Worm (Caenorhabditis elegans): ENCODE results near the gene F07E5.5.
A peak's percentile ranks its signal among the peaks of the same experiment; 100 is the strongest.

The F07E5.5 gene

DNA sequence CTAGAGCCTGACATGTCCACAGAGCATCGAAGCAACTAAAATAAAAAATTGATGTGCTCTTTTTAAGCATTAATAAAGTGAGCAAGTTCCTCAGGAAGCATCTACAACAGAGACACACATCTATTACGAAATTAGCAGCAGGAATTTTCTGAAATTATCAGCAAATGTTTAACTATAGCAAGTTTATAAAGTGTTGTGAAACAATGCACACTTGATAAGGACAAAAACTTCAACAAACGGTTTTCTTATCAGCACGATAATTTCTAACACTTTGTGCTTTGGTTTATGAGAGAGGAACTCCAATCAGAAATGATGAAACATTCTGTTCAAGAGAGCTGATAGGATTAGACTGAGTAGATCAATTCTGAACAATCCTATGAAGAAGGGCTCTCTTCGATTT, 31.7 kb upstream of the F07E5.5 start, which contains the start of gene trpl-5:
Gene trpl-5, minus strand, starts transcription at position 32 of the 400 bp plus-strand sequence.
- peak; percentile 94 for TF ChIP-seq fos-1 (tag; optimal IDR thresholded peaks at IDR 0.05)
- TF ChIP-seq gmeb-1 (tag; optimal IDR thresholded peaks at IDR 0.05), result peak; percentile 22
- TF ChIP-seq R02D3.7 (tag; optimal IDR thresholded peaks at IDR 0.05), result no peak

DNA sequence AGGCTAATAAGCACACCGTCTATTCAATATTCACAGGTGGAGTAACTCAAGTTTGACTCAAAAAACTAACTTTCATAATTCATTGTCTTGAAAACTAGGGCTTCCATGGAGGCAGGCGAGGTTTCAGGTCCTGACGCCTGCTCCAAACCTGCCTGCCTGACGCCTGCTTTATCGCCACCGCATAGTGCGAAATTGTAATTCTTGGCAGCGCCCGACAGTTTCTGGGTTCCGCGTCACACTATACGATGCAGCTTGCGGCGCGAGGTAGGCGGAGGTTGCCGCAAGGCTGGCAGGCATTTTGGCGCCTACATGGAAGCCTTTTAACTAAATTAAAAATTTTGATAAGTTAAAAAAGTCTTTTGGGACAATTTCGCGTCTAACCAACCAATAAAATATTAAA, 28.3 kb upstream of the F07E5.5 start:
- TF ChIP-seq fos-1 (tag; optimal IDR thresholded peaks at IDR 0.05) (no peak), mab-5 (tag; optimal IDR thresholded peaks at IDR 0.05) (no peak), aly-2 (tag; optimal IDR thresholded peaks at IDR 0.05) (no peak), nhr-129 (tag; optimal IDR thresholded peaks at IDR 0.05) (no peak), elt-3 (tag; optimal IDR thresholded peaks at IDR 0.05) (no peak), nhr-11 (tag; optimal IDR thresholded peaks at IDR 0.05) (no peak), alr-1 (tag; optimal IDR thresholded peaks at IDR 0.05) (no peak), egl-27 (tag; optimal IDR thresholded peaks at IDR 0.05) (no peak), ztf-4 (tag; optimal IDR thresholded peaks at IDR 0.05) (no peak), R02D3.7 (tag; optimal IDR thresholded peaks at IDR 0.05) (no peak), sem-4 (tag; optimal IDR thresholded peaks at IDR 0.05) (no peak)

DNA sequence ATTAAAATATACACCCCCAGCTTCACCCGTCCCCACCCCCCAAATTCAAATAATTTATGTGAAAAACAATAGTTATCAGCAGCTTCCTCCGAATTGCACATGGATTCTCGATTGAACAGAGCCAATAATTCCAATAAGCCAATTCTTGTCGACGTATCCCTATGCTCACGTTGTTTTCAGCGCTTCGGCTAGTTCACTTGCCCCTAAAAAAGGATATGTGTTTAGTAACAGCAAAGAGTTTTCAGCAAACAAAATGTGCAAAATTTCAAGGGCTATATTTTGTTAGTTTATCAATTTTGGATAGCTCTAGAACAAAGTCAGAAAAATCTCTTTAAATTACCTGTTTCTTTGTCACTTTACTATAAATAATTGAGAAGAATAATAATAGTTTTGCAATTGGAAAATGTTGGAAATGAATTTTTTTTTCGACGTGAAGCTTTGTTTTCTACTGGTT, 24.9 kb upstream of the F07E5.5 start, which contains the start of the genes T16A1.5 and fbxc-49:
Gene T16A1.5, minus strand, starts transcription at position 101 of the 454 bp plus-strand sequence.
Gene fbxc-49, plus strand, starts transcription at position 404 of the 454 bp plus-strand sequence.
- TF ChIP-seq ztf-1 (GFP tag; conservative IDR thresholded peaks at IDR 0.05), result no peak
- no peak for TF ChIP-seq peb-1 (tag; optimal IDR thresholded peaks at IDR 0.05)
- TF ChIP-seq nhr-21 (tag; optimal IDR thresholded peaks at IDR 0.05), result no peak
- TF ChIP-seq nhr-237 (tag; optimal IDR thresholded peaks at IDR 0.05), result no peak
- no peak for TF ChIP-seq mab-5 (tag; optimal IDR thresholded peaks at IDR 0.05)
- TF ChIP-seq nhr-25 (tag; optimal IDR thresholded peaks at IDR 0.05), result no peak
- no peak for TF ChIP-seq nhr-10 (tag; optimal IDR thresholded peaks at IDR 0.05)
- TF ChIP-seq nhr-6 (tag; optimal IDR thresholded peaks at IDR 0.05), result no peak
- no peak for TF ChIP-seq F13H6.1 (tag; optimal IDR thresholded peaks at IDR 0.05)
- no peak for TF ChIP-seq C34F6.9 (tag; optimal IDR thresholded peaks at IDR 0.05)
- no peak for TF ChIP-seq ztf-4 (tag; optimal IDR thresholded peaks at IDR 0.05)
- no peak for TF ChIP-seq dmd-4 (tag; optimal IDR thresholded peaks at IDR 0.05)
- no peak for TF ChIP-seq elt-1 (tag; optimal IDR thresholded peaks at IDR 0.05)
- no peak for TF ChIP-seq Y55F3AM.14 (GFP tag; optimal IDR thresholded peaks at IDR 0.05)

DNA sequence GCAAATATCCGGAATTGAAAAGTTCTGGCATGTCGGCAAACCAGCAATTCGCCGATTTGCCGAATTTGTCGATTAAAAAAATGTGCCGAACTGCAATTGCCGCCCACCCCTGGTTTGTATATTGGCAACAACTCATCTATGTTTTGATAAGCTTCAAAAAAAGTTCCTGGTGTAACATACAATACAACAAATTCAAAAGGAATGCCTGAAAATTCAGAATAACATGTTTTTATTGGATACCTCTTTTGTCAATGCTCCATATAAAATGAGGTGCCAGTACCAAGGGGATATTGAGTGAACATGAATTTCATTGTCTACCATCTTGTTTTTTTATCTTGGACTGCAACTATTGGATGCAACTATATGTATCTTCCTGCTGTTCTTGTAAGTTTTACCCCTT, 22.4 kb upstream of the F07E5.5 start, which contains the start of gene T16A1.4:
Gene T16A1.4, plus strand, starts transcription at position 301 of the 400 bp plus-strand sequence.
- TF ChIP-seq ceh-82 (tag; optimal IDR thresholded peaks at IDR 0.05) (no peak), lin-13 (GFP tag; optimal IDR thresholded peaks at IDR 0.05) (no peak), nhr-21 (tag; optimal IDR thresholded peaks at IDR 0.05) (no peak), sma-9 (GFP tag; optimal IDR thresholded peaks at IDR 0.05) (no peak), sma-9 (tag; optimal IDR thresholded peaks at IDR 0.05) (no peak), ceh-16 (tag; optimal IDR thresholded peaks at IDR 0.05) (no peak), peb-1 (tag; optimal IDR thresholded peaks at IDR 0.05) (no peak), unc-55 (GFP tag; optimal IDR thresholded peaks at IDR 0.05) (no peak), lin-11 (tag; optimal IDR thresholded peaks at IDR 0.05) (no peak), mab-5 (tag; optimal IDR thresholded peaks at IDR 0.05) (no peak), ztf-4 (tag; optimal IDR thresholded peaks at IDR 0.05) (no peak), skn-1 (tag; optimal IDR thresholded peaks at IDR 0.05) (no peak), R02D3.7 (tag; optimal IDR thresholded peaks at IDR 0.05) (no peak)

DNA sequence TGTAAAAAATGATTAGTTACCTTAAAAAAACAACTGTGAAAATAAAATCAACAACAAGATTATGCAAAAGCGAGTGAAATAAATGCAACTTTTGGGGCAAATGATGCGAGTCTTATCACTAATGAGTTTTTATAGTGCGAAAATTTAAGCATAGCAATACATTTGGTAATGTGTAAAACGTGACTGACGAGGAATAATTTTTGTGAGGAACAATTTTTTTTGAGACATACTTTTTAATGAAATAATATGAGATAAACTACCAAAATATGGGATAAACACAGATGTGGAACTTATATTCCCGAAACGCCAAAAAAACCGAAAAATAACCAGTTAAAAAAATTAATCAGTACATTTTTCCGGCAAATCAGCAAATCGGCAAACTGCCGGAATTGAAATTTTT, 21.6 kb upstream of the F07E5.5 start, which contains the start of gene F07E5.9:
Gene F07E5.9, minus strand, starts transcription at position 101 of the 400 bp plus-strand sequence.
- no peak for TF ChIP-seq lsy-2 (tag; optimal IDR thresholded peaks at IDR 0.05)
- TF ChIP-seq egl-27 (tag; optimal IDR thresholded peaks at IDR 0.05), result no peak
- no peak for TF ChIP-seq snpc-4 (tag; optimal IDR thresholded peaks at IDR 0.05)
- TF ChIP-seq alr-1 (tag; optimal IDR thresholded peaks at IDR 0.05), result no peak
- TF ChIP-seq sma-9 (GFP tag; optimal IDR thresholded peaks at IDR 0.05), result no peak
- no peak for TF ChIP-seq sma-9 (tag; optimal IDR thresholded peaks at IDR 0.05)
- no peak for TF ChIP-seq ama-1 (optimal IDR thresholded peaks at IDR 0.05)
- TF ChIP-seq ZK546.5 (tag; optimal IDR thresholded peaks at IDR 0.05), result no peak
- no peak for TF ChIP-seq unc-62 (GFP tag; optimal IDR thresholded peaks at IDR 0.05)
- TF ChIP-seq aly-2 (tag; optimal IDR thresholded peaks at IDR 0.05), result no peak
- no peak for TF ChIP-seq elt-3 (tag; optimal IDR thresholded peaks at IDR 0.05)
- TF ChIP-seq nhr-6 (tag; optimal IDR thresholded peaks at IDR 0.05), result no peak
- TF ChIP-seq ztf-11 (tag; optimal IDR thresholded peaks at IDR 0.05), result no peak
- no peak for TF ChIP-seq unc-55 (GFP tag; optimal IDR thresholded peaks at IDR 0.05)
- TF ChIP-seq nhr-25 (tag; optimal IDR thresholded peaks at IDR 0.05), result no peak
- no peak for TF ChIP-seq F13H6.1 (tag; optimal IDR thresholded peaks at IDR 0.05)
- no peak for TF ChIP-seq elt-1 (tag; optimal IDR thresholded peaks at IDR 0.05)
- TF ChIP-seq nhr-129 (tag; optimal IDR thresholded peaks at IDR 0.05), result no peak
- TF ChIP-seq lin-11 (tag; optimal IDR thresholded peaks at IDR 0.05), result no peak
- TF ChIP-seq blmp-1 (tag; optimal IDR thresholded peaks at IDR 0.05; ENCODE audit: insufficient read depth), result no peak

Data from whole organism, L2 larva.